Fruit fly (Drosophila melanogaster): ENCODE data around the gene CG3473.

The CG3473 gene

DNA sequence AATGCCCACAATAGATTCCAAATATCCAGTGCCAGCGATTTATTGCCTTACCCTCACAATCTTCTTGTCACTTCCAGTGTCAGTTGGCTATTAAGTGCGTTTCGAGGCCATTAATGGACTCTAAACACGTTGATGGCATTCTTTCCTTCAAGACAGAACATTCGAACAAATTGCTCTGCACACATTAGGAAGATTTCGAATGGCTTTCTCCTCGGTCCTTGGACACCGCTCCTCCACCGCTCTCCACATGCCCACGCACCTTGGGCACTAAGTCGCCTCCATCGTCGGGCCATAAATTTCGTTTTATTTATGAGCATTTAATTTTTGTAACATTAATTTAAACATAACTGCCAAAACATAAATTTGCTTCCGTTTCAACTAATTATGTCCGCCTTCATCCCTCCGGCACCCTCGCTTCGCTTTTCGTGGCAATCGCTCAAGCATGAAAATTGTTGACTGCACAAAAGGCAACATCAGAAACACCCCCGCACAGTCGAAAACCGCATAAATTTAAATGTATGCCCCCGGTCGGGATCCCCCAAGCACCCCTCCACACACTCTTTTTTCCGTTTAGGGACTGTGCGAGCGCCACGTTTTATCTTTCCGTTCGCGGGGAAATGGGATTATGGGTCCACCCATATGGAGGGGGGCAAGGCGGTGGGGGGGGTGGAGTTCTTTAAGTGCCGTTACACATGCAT is 26.6 kb downstream of the CG3473 start (continued):
- TF ChIP-seq CG6175 (GFP tag; IDR thresholded peaks at IDR 0.05) = no peak
- TF ChIP-seq CG18011 (GFP tag; optimal IDR thresholded peaks at IDR 0.05) = no peak
- no peak for TF ChIP-seq Neu2 (GFP tag; optimal IDR thresholded peaks at IDR 0.05; ENCODE audit: borderline replicate concordance)
- no peak for TF ChIP-seq tgo (GFP tag; IDR thresholded peaks at IDR 0.05)
- TF ChIP-seq Awh (GFP tag; IDR thresholded peaks at IDR 0.05) = peak; percentile 71
- no peak for TF ChIP-seq CG10267 (tag; optimal IDR thresholded peaks at IDR 0.05)
- no peak for TF ChIP-seq MESR4 (GFP tag; optimal IDR thresholded peaks at IDR 0.05)
- TF ChIP-seq CG6683 (GFP tag; optimal IDR thresholded peaks at IDR 0.05) = no peak
- TF ChIP-seq CG8944 (GFP tag; optimal IDR thresholded peaks at IDR 0.05) = no peak
- TF ChIP-seq E2f2 (GFP tag; IDR thresholded peaks at IDR 0.05) = no peak
- TF ChIP-seq Hr39 (optimal IDR thresholded peaks at IDR 0.05) = no peak
- 0 out of 2 replicates have a peak, but pooled peaks have one; percentile 27 for TF ChIP-seq CG11247 (GFP tag; IDR thresholded peaks at IDR 0.05)
- TF ChIP-seq CG14860 (GFP tag; IDR thresholded peaks at IDR 0.05; ENCODE audit: partially characterized antibody) = no peak
- TF ChIP-seq knrl (GFP tag; IDR thresholded peaks at IDR 0.05; ENCODE audit: partially characterized antibody) = no peak
- TF ChIP-seq CG32767 (GFP tag; IDR thresholded peaks at IDR 0.05) = no peak
- no peak for TF ChIP-seq CG13296 (GFP tag; optimal IDR thresholded peaks at IDR 0.05)
- TF ChIP-seq tx (GFP tag; optimal IDR thresholded peaks at IDR 0.05) = no peak
- TF ChIP-seq Xbp1 (GFP tag; optimal IDR thresholded peaks at IDR 0.05) = no peak
- TF ChIP-seq fd3F (GFP tag; optimal IDR thresholded peaks at IDR 0.05) = no peak
- no peak for TF ChIP-seq CG12155 (GFP tag; optimal IDR thresholded peaks at IDR 0.05)
- no peak for TF ChIP-seq Blimp-1 (GFP tag; optimal IDR thresholded peaks at IDR 0.05)
- 0 out of 2 replicates have a peak, but pooled peaks have one; percentile 11 for TF ChIP-seq Ptx1 (GFP tag; IDR thresholded peaks at IDR 0.05)
- TF ChIP-seq az2 (GFP tag; optimal IDR thresholded peaks at IDR 0.05) = no peak
- no peak for TF ChIP-seq CG10462 (GFP tag; optimal IDR thresholded peaks at IDR 0.05)
- TF ChIP-seq tio (GFP tag; optimal IDR thresholded peaks at IDR 0.05) = no peak
- TF ChIP-seq CG15479 (GFP tag; optimal IDR thresholded peaks at IDR 0.05) = no peak
- TF ChIP-seq CG32532 (GFP tag; IDR thresholded peaks at IDR 0.05) = no peak
- no peak for TF ChIP-seq pan (optimal IDR thresholded peaks at IDR 0.05)
- peak in 1 of 2 experiments; percentile 48 for TF ChIP-seq pan (GFP tag; optimal IDR thresholded peaks at IDR 0.05 in 1 of 2, IDR thresholded peaks at IDR 0.05 in 1 of 2)
- no peak for TF ChIP-seq HLH3B (GFP tag; IDR thresholded peaks at IDR 0.05)
- no peak for TF ChIP-seq odd (GFP tag; optimal IDR thresholded peaks at IDR 0.05)
- TF ChIP-seq CG1603 (tag; optimal IDR thresholded peaks at IDR 0.05) = no peak
- peak; percentile 65; the same call in 1 of the 2 replicates for TF ChIP-seq vvl (GFP tag; IDR thresholded peaks at IDR 0.05)
- no peak for TF ChIP-seq CG12219 (GFP tag; optimal IDR thresholded peaks at IDR 0.05)
- no peak for TF ChIP-seq Lim3 (GFP tag; IDR thresholded peaks at IDR 0.05)
- TF ChIP-seq CG31365 (tag; optimal IDR thresholded peaks at IDR 0.05) = no peak
- TF ChIP-seq CG4424 (GFP tag; optimal IDR thresholded peaks at IDR 0.05) = no peak
- no peak for TF ChIP-seq bcd (GFP tag; optimal IDR thresholded peaks at IDR 0.05)
- no peak for TF ChIP-seq CG18476 (GFP tag; optimal IDR thresholded peaks at IDR 0.05)
- no peak for TF ChIP-seq Usf (GFP tag; optimal IDR thresholded peaks at IDR 0.05)
- no peak for TF ChIP-seq CG8359 (GFP tag; optimal IDR thresholded peaks at IDR 0.05; ENCODE audit: borderline replicate concordance)
- no peak for TF ChIP-seq zen2 (GFP tag; IDR thresholded peaks at IDR 0.05; ENCODE audit: partially characterized antibody)
- peak; percentile 95 for TF ChIP-seq CG7745 (tag; optimal IDR thresholded peaks at IDR 0.05)
- no peak for TF ChIP-seq CG7357 (GFP tag; IDR thresholded peaks at IDR 0.05)
- 0 out of 2 replicates have a peak, but pooled peaks have one; percentile 33 for TF ChIP-seq CG16779 (GFP tag; IDR thresholded peaks at IDR 0.05)
- TF ChIP-seq Dip2 (GFP tag; IDR thresholded peaks at IDR 0.05) = no peak
- TF ChIP-seq CG4328 (GFP tag; optimal IDR thresholded peaks at IDR 0.05) = peak; percentile 87
- peak; percentile 63 for TF ChIP-seq run (tag; optimal IDR thresholded peaks at IDR 0.05)
- no peak for TF ChIP-seq Hand (GFP tag; optimal IDR thresholded peaks at IDR 0.05)
- no peak for TF ChIP-seq bab2 (GFP tag; optimal IDR thresholded peaks at IDR 0.05)

All from whole organism, embryonic.